Worm (Caenorhabditis elegans) whole organism, young adult: ENCODE results near the gene nhr-188.

Source experiments
- B0261.1 ChIP-seq: sonication (generic microtip); optimal IDR thresholded peaks from 2 replicates; lab custom pipeline; 2016; ENCODE audit warnings: mild to moderate bottlenecking, missing genetic modification characterization, moderate library complexity, missing compliant biosample characterization
- F23B12.7 ChIP-seq: sonication (generic microtip); optimal IDR thresholded peaks from 2 replicates; lab custom pipeline; 2017; ENCODE audit warnings: missing genetic modification characterization, mild to moderate bottlenecking, missing compliant biosample characterization, antibody characterized with exemption, moderate library complexity; ENCODE audit not compliant: insufficient read depth
- F33H1.4 ChIP-seq: fragments of 200-800 bp; sonication (Bioruptor generic); IDR thresholded peaks from 2 replicates; pipeline ENCODE4 v1.3.6; 2022; ENCODE audit warnings: missing genetic modification reagents, missing genetic modification characterization, missing compliant biosample characterization
- F37B4.10 ChIP-seq: fragments of 200-800 bp; sonication (Bioruptor generic); IDR thresholded peaks from 2 replicates; pipeline ENCODE4 v1.3.6; 2022; ENCODE audit warnings: missing genetic modification characterization, missing compliant biosample characterization
- F39B2.1 ChIP-seq: fragments of 200-800 bp; sonication (Bioruptor generic); IDR thresholded peaks from 2 replicates; pipeline ENCODE4 v1.3.6; 2022; ENCODE audit warnings: missing genetic modification reagents, missing genetic modification characterization, missing compliant biosample characterization
- F55B11.4 ChIP-seq: sonication (generic microtip); optimal IDR thresholded peaks from 2 replicates; lab custom pipeline; 2016; ENCODE audit warnings: missing compliant biosample characterization, missing genetic modification characterization, borderline replicate concordance; ENCODE audit not compliant: insufficient read depth
- F57A8.1 ChIP-seq: fragments of 200-800 bp; sonication (Bioruptor generic); optimal IDR thresholded peaks from 2 replicates; lab custom pipeline; 2018; ENCODE audit warnings: mild to moderate bottlenecking, missing genetic modification characterization, moderate library complexity, missing compliant biosample characterization
- Y79H2A.3 ChIP-seq: fragments of 200-800 bp; sonication (Bioruptor generic); conservative IDR thresholded peaks from 2 replicates; pipeline ENCODE4 v1.3.6; 2022; ENCODE audit warnings: missing genetic modification reagents, missing genetic modification characterization, missing compliant biosample characterization
- Y95B8A.8 ChIP-seq: fragments of 200-800 bp; sonication (Bioruptor generic); IDR thresholded peaks from 2 replicates; pipeline ENCODE4 v1.3.6; 2022; ENCODE audit warnings: missing genetic modification reagents, missing genetic modification characterization, missing compliant biosample characterization
- akir-1 ChIP-seq: fragments of 200-800 bp; sonication (Bioruptor generic); optimal IDR thresholded peaks from 2 replicates; lab custom pipeline; 2018; ENCODE audit warnings: mild to moderate bottlenecking, missing genetic modification characterization, moderate library complexity, missing compliant biosample characterization
- athp-1 ChIP-seq: sonication (generic microtip); optimal IDR thresholded peaks from 2 replicates; lab custom pipeline; 2017; ENCODE audit warnings: mild to moderate bottlenecking, missing genetic modification characterization, missing compliant biosample characterization
- attf-6 ChIP-seq: fragments of 200-800 bp; sonication (Bioruptor generic); IDR thresholded peaks from 2 replicates; pipeline ENCODE4 v1.3.6; 2022; ENCODE audit warnings: missing genetic modification reagents, missing genetic modification characterization, missing compliant biosample characterization
- bed-1 ChIP-seq: fragments of 200-800 bp; sonication (Bioruptor generic); IDR thresholded peaks from 2 replicates; pipeline ENCODE4 v1.3.6; 2022; ENCODE audit warnings: missing genetic modification reagents, missing genetic modification characterization, missing compliant biosample characterization
- cebp-1 ChIP-seq, 2 experiments: fragments of 200-800 bp in 1 of 2; sonication (Bioruptor generic) in 1 of 2; sonication (generic microtip) in 1 of 2; IDR thresholded peaks in 1 of 2; optimal IDR thresholded peaks in 1 of 2; 2 replicates each; pipeline versions ENCODE4 v1.3.6 to Lab custom; 2017 to 2022; ENCODE audit warnings: missing compliant biosample characterization in 2 of 2, missing genetic modification characterization in 2 of 2, mild to moderate bottlenecking in 1 of 2, missing genetic modification reagents in 1 of 2, moderate library complexity in 1 of 2
- ceh-100 ChIP-seq: fragments of 200-800 bp; sonication (Bioruptor generic); IDR thresholded peaks from 2 replicates; pipeline ENCODE4 v1.3.6; 2022; ENCODE audit warnings: missing genetic modification reagents, missing genetic modification characterization, missing compliant biosample characterization
- ceh-27 ChIP-seq: fragments of 200-800 bp; sonication (Bioruptor generic); optimal IDR thresholded peaks from 2 replicates; lab custom pipeline; 2018; ENCODE audit warnings: mild to moderate bottlenecking, missing genetic modification characterization, moderate library complexity, missing compliant biosample characterization
- die-1 ChIP-seq: sonication (generic microtip); optimal IDR thresholded peaks from 2 replicates; lab custom pipeline; 2016; ENCODE audit warnings: missing genotype, mild to moderate bottlenecking, missing genetic modification characterization, missing compliant biosample characterization
- dpl-1 ChIP-seq: fragments of 150-350 bp; optimal IDR thresholded peaks from 2 replicates; lab custom pipeline; 2014; ENCODE audit warnings: missing biosample characterization, missing genetic modification reagents, missing genetic modification characterization
- fkh-3 ChIP-seq: sonication (generic microtip); optimal IDR thresholded peaks from 2 replicates; lab custom pipeline; 2016; ENCODE audit warnings: mild to moderate bottlenecking, missing genetic modification characterization, missing compliant biosample characterization
- hrde-1 ChIP-seq: sonication (generic microtip); optimal IDR thresholded peaks from 2 replicates; lab custom pipeline; 2016; ENCODE audit warnings: missing genetic modification characterization, mild to moderate bottlenecking, missing compliant biosample characterization, moderate library complexity, missing genotype, missing genetic modification reagents, borderline replicate concordance
- hsf-1 ChIP-seq: fragments of 200-800 bp; sonication (Bioruptor generic); IDR thresholded peaks from 2 replicates; pipeline ENCODE4 v1.3.6; 2022; ENCODE audit warnings: missing genetic modification reagents, missing genetic modification characterization, missing compliant biosample characterization
- lag-1 ChIP-seq: fragments of 200-800 bp; sonication (Bioruptor generic); IDR thresholded peaks from 2 replicates; pipeline ENCODE4 v1.3.6; 2022; ENCODE audit warnings: missing genetic modification reagents, missing genetic modification characterization, missing compliant biosample characterization
- lin-26 ChIP-seq: fragments of 200-800 bp; sonication (Bioruptor generic); IDR thresholded peaks from 2 replicates; pipeline ENCODE4 v1.3.6; 2022; ENCODE audit warnings: missing genetic modification reagents, missing genetic modification characterization, missing compliant biosample characterization
- lsl-1 ChIP-seq: fragments of 200-800 bp; sonication (Bioruptor generic); optimal IDR thresholded peaks from 2 replicates; lab custom pipeline; 2018; ENCODE audit warnings: mild to moderate bottlenecking, missing genetic modification characterization, moderate library complexity, missing compliant biosample characterization
- lsy-27 ChIP-seq: sonication (generic microtip); optimal IDR thresholded peaks from 2 replicates; lab custom pipeline; 2017; ENCODE audit warnings: missing genetic modification characterization, mild to moderate bottlenecking, missing compliant biosample characterization, antibody characterized with exemption, missing genotype, borderline replicate concordance; ENCODE audit not compliant: insufficient read depth
- madf-6 ChIP-seq: fragments of 200-800 bp; sonication (Bioruptor generic); IDR thresholded peaks from 2 replicates; pipeline ENCODE4 v1.3.6; 2022; ENCODE audit warnings: missing genetic modification reagents, missing genetic modification characterization, missing compliant biosample characterization
- madf-8 ChIP-seq: fragments of 200-800 bp; sonication (Bioruptor generic); conservative IDR thresholded peaks from 2 replicates; pipeline ENCODE4 v1.3.6; 2022; ENCODE audit warnings: missing genetic modification reagents, missing genetic modification characterization, missing compliant biosample characterization
- mes-4 ChIP-seq: sonication (generic microtip); optimal IDR thresholded peaks from 2 replicates; lab custom pipeline; 2016; ENCODE audit warnings: missing genotype, missing genetic modification characterization, missing compliant biosample characterization
- nhr-120 ChIP-seq: fragments of 200-800 bp; sonication (Bioruptor generic); IDR thresholded peaks from 2 replicates; pipeline ENCODE4 v1.3.6; 2022; ENCODE audit warnings: missing genetic modification characterization, missing compliant biosample characterization
- rcor-1 ChIP-seq: fragments of 200-800 bp; sonication (Bioruptor generic); IDR thresholded peaks from 2 replicates; pipeline ENCODE4 v1.3.6; 2022; ENCODE audit warnings: missing genetic modification reagents, missing genetic modification characterization, missing compliant biosample characterization
- sea-2 ChIP-seq: fragments of 200-800 bp; sonication (Bioruptor generic); IDR thresholded peaks from 2 replicates; pipeline ENCODE4 v1.3.6; 2022; ENCODE audit warnings: missing genetic modification characterization, missing compliant biosample characterization
- snpc-1.1 ChIP-seq: sonication (generic microtip); optimal IDR thresholded peaks from 2 replicates; lab custom pipeline; 2017; ENCODE audit warnings: missing genetic modification characterization, mild to moderate bottlenecking, missing compliant biosample characterization, antibody characterized with exemption, moderate library complexity, missing genotype, missing genetic modification reagents; ENCODE audit not compliant: insufficient read depth
- snpc-1.3 ChIP-seq: sonication (generic microtip); optimal IDR thresholded peaks from 2 replicates; lab custom pipeline; 2017; ENCODE audit warnings: missing genetic modification characterization, mild to moderate bottlenecking, missing compliant biosample characterization, antibody characterized with exemption, moderate library complexity, missing genotype, missing genetic modification reagents; ENCODE audit not compliant: insufficient read depth
- tlf-1 ChIP-seq: fragments of 200-800 bp; sonication (Bioruptor generic); optimal IDR thresholded peaks from 2 replicates; lab custom pipeline; 2018; ENCODE audit warnings: mild to moderate bottlenecking, missing genetic modification characterization, missing compliant biosample characterization
- ztf-18 ChIP-seq: sonication (generic microtip); optimal IDR thresholded peaks from 2 replicates; lab custom pipeline; 2016; ENCODE audit warnings: missing genotype, mild to moderate bottlenecking, missing genetic modification characterization, missing compliant biosample characterization
- ztf-25 ChIP-seq: fragments of 200-800 bp; sonication (Bioruptor generic); IDR thresholded peaks from 2 replicates; pipeline ENCODE4 v1.3.6; 2022; ENCODE audit warnings: missing genetic modification reagents, missing genetic modification characterization, missing compliant biosample characterization
- ztf-6 ChIP-seq: fragments of 200-800 bp; sonication (Bioruptor generic); IDR thresholded peaks from 2 replicates; pipeline ENCODE4 v1.3.6; 2022; ENCODE audit warnings: missing genetic modification reagents, missing genetic modification characterization, missing compliant biosample characterization

nhr-188 gene

ce11 chrV:3902458-3903157, 44.9 kb upstream of the nhr-188 start, which contains the start of the genes str-229 and srh-190:
TSS of gene str-229 (minus strand) at chrV:3902558.
TSS of gene srh-190 (plus strand) at chrV:3903107.
- TF ChIP-seq ztf-18 (tag; lab: Kevin White, UChicago) (no peak), die-1 (tag; lab: Kevin White, UChicago) (no peak), ztf-6 (no peak), lag-1 (GFP tag; lab: Robert Waterston, UW) (no peak), sea-2 (no peak), F33H1.4 (GFP tag; lab: Robert Waterston, UW) (no peak), nhr-120 (GFP tag; lab: Robert Waterston, UW) (no peak), lin-26 (GFP tag; lab: Robert Waterston, UW) (no peak)

- TF ChIP-seq madf-8 (GFP tag; lab: Robert Waterston, UW), result no peak
Observed at ce11 chrV:3900102-3900501, 42.4 kb upstream of the nhr-188 start, which contains the start of gene irld-22. TSS of gene irld-22 (minus strand) at chrV:3900202.

- TF ChIP-seq B0261.1 (tag; lab: Kevin White, UChicago) (no peak), ceh-100 (GFP tag; lab: Robert Waterston, UW) (no peak), sea-2 (no peak), attf-6 (GFP tag; lab: Robert Waterston, UW) (no peak), akir-1 (GFP tag; lab: Kevin White, UChicago) (no peak), lsy-27 (tag; lab: Kevin White, UChicago) (no peak), F33H1.4 (GFP tag; lab: Robert Waterston, UW) (no peak), fkh-3 (no peak), ceh-27 (GFP tag; lab: Kevin White, UChicago) (no peak), dpl-1 (GFP tag; lab: Kevin White, UChicago) (no peak), F23B12.7 (no peak), mes-4 (tag; lab: Kevin White, UChicago) (no peak), cebp-1 (GFP tag; IDR thresholded peaks at IDR 0.05; lab: Robert Waterston, UW) (no peak), cebp-1 (tag; optimal IDR thresholded peaks at IDR 0.05; lab: Kevin White, UChicago) (no peak), rcor-1 (no peak), hsf-1 (no peak), Y79H2A.3 (GFP tag; lab: Robert Waterston, UW) (no peak), F39B2.1 (no peak)
Observed at ce11 chrV:3896018-3896417, 38.4 kb upstream of the nhr-188 start.

- TF ChIP-seq athp-1 (tag; lab: Kevin White, UChicago) (no peak), F57A8.1 (GFP tag; lab: Kevin White, UChicago) (no peak), hrde-1 (tag; lab: Kevin White, UChicago) (no peak), F55B11.4 (tag; lab: Kevin White, UChicago) (no peak), bed-1 (no peak), tlf-1 (GFP tag; lab: Kevin White, UChicago) (no peak), lsl-1 (GFP tag; lab: Kevin White, UChicago) (no peak), snpc-1.3 (tag; lab: Kevin White, UChicago) (no peak), ztf-25 (GFP tag; lab: Robert Waterston, UW) (no peak), F37B4.10 (GFP tag; lab: Robert Waterston, UW) (no peak), madf-6 (GFP tag; lab: Robert Waterston, UW) (no peak), snpc-1.1 (no peak), Y95B8A.8 (GFP tag; lab: Robert Waterston, UW) (no peak)
Observed at ce11 chrV:3894661-3895060, 37.0 kb upstream of the nhr-188 start, which contains the start of gene sre-9. TSS of gene sre-9 (plus strand) at chrV:3894961.
